Worm (Caenorhabditis elegans): ENCODE data around the gene C28H8.3.

Gene C28H8.3

DNA sequence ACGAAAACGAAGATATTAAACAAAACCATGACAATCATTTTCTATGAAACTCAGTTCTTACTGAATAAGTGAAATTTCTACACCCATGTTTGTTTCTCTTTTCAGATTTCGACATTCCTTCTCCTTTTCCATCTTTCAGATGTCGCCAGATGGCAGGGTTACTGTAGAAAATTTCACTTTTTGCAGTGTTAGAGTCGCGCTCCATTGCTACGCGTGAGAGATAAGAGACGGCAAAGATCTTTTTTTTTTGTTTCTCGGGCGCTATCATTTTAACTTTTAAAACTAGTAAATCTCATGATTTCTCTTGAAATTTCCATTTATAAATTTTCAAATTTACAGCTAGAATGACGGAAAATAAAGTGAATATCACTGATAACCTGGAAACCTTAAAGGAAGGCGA is 30.3 kb upstream of the C28H8.3 start, which contains the start of the genes mig-21 and F01F1.2:
Gene mig-21 (minus strand): TSS at position 166 of the 400 bp plus-strand sequence.
Gene F01F1.2 (plus strand): TSS at position 340 of the 400 bp plus-strand sequence.
- TF ChIP-seq W03F9.2 (tag; optimal IDR thresholded peaks at IDR 0.05) (no peak), him-1 (tag; optimal IDR thresholded peaks at IDR 0.05) (no peak), dao-5 (tag; optimal IDR thresholded peaks at IDR 0.05) (no peak)

DNA sequence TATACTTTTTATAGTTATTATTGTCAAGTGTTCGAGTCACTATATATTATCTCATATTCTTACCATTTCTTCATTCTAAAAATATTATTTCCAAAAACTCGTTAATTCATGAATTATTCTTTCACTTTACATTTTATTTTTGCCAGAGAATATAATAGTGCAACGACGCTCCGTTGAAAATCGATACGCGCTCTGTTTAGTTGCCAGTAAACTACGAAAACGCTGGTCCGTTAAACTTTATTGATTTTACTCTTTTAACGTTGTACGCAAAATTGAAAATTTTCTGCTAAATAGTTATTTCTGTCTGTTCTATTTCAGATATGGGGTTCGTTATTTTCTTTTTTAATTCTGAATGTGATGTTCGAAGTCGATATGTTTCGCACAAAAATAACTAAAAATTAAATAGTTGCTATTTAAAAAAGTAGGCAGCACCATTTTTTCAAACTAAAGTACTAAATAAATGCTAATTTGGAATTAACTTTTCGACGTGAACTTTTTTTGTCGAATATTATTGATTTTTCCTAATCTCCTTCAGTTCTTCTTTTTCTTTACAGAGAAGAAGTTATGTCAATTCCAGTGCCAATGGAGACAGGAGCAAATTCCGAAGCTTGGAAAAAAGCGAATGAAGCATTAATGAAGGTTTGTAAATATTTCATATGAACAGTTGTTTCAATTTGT is 29.1 kb upstream of the C28H8.3 start, which contains the start of gene hpo-10:
Gene hpo-10 (plus strand): TSS at position 199 of the 678 bp plus-strand sequence.
- TF ChIP-seq him-1 (tag; optimal IDR thresholded peaks at IDR 0.05) = no peak
- no peak for TF ChIP-seq W03F9.2 (tag; optimal IDR thresholded peaks at IDR 0.05)
- TF ChIP-seq dao-5 (tag; optimal IDR thresholded peaks at IDR 0.05) = no peak

DNA sequence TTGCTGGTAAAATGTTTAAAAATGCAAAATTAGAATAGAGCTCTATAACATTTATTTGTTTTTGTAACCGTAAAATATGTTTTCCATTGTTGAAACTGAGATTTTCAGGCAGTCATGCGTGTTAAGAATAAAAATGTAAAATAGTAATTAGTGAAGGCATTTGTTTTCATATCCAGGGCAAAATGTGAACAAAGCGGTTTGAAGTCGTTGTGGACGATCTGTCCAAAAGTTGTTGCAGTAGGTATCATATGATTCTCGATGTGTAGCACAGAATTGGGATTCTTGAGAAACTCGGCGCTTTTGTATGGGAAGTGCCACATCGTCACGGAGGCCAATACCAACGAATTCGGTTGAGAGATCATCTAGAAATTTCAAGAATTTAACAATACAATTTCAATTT is 26.2 kb upstream of the C28H8.3 start:
- TF ChIP-seq dao-5 (tag; optimal IDR thresholded peaks at IDR 0.05) (no peak), him-1 (tag; optimal IDR thresholded peaks at IDR 0.05) (no peak), W03F9.2 (tag; optimal IDR thresholded peaks at IDR 0.05) (no peak)

DNA sequence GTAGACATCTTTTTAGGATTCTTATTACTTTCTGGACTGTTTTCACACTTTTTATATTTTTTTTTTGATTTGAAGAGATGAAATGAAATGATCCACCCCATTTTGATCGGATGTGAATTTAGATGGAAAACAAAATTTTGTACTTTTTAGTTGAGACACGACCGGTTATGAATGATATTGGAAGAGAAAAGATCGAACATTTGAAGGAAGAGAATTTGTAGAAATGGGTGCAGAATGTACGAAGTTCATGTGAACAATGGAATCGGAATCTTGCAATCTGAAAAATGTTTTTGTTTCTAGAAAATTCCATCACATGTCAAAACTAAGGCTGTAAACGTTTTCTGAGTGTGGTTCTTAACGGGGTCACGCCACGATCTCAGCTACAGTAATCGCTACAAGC is 25.7 kb upstream of the C28H8.3 start, which contains the start of gene F01F1.14:
Gene F01F1.14 (minus strand): TSS at position 101 of the 400 bp plus-strand sequence.
- TF ChIP-seq W03F9.2 (tag; optimal IDR thresholded peaks at IDR 0.05) (no peak), dao-5 (tag; optimal IDR thresholded peaks at IDR 0.05) (no peak), him-1 (tag; optimal IDR thresholded peaks at IDR 0.05) (no peak)

DNA sequence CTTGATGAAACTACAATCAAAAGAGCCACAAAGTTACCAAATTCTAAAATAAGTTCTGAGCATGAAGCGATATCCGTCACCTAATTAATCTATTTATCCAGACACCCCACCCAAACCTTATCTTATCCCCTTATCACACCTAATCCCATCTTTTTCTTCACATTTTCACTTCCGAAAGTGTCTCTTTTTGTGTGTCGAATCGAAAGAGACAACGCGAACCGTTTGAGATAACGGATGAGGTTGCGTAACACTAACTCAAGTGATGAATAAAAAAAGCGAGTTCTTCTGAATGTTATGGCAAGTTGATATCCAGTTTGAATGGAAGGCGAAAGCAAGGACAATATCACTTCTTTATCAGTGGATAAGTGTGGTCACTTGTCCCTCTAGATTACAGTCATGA is 25.0 kb upstream of the C28H8.3 start:
- TF ChIP-seq W03F9.2 (tag; optimal IDR thresholded peaks at IDR 0.05) (no peak), dao-5 (tag; optimal IDR thresholded peaks at IDR 0.05) (no peak), him-1 (tag; optimal IDR thresholded peaks at IDR 0.05) (no peak)

DNA sequence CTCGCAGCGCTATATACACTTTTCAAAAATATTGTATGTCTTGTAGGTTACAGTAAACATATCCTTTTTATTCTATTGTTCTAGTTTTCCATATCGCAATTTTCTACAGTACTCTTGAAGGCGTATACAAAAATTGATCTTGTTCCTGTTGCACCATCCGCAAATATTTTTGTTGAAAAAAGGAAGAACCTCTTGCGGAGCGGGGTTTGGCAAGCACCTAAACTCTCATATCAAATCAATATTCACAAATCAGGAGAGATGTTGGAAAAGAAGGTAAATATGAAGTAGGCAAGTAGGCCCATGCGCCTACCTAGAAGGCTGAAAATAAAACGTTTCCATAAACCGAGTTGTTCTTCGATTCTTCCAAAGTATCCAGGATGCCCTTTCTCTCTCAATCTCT is 24.5 kb upstream of the C28H8.3 start, which contains the start of gene C28H8.5:
Gene C28H8.5 (plus strand): TSS at position 301 of the 400 bp plus-strand sequence.
- no peak for TF ChIP-seq dao-5 (tag; optimal IDR thresholded peaks at IDR 0.05)
- no peak for TF ChIP-seq W03F9.2 (tag; optimal IDR thresholded peaks at IDR 0.05)
- no peak for TF ChIP-seq him-1 (tag; optimal IDR thresholded peaks at IDR 0.05)

DNA sequence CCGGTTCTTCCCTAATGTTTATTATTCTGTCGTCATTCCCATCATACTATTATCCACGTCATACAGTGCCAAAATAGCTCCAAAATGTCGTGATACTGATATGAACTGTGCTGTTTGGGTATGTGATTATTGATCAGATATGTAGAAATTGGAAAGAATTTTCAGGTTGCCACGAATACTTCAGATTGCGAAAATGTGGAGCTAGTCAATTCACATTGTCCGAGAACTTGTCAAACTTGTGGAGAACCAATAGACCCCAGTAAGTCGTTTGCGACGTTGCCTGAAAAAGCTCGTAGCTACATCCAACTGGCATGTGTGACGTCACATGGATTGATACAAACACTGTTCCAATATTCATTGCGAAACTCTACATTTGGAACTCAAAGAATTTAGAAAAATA is 24.0 kb upstream of the C28H8.3 start:
- TF ChIP-seq W03F9.2 (tag; optimal IDR thresholded peaks at IDR 0.05) (no peak), dao-5 (tag; optimal IDR thresholded peaks at IDR 0.05) (no peak), him-1 (tag; optimal IDR thresholded peaks at IDR 0.05) (no peak)

DNA sequence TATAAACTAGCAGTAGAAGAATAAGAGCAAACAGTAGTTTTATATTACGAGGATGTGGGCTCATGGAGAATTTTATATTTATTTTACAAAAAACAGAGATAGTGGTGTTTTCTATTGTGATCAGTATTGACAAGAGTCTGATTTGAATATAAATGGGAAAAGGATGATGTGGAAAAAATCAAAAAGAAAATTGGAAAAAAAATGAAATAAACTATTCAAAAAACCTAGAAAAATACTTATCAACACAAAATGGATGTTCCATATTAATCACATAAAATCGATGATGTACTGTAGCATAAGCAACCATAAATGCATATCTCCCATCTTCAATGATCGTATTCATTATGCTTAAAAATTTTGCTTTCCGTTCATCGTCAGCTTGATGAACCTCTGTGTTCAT is 21.6 kb upstream of the C28H8.3 start, which contains the start of gene C28H8.7:
Gene C28H8.7 (minus strand): TSS at position 101 of the 400 bp plus-strand sequence.
- TF ChIP-seq W03F9.2 (tag; optimal IDR thresholded peaks at IDR 0.05) (no peak), dao-5 (tag; optimal IDR thresholded peaks at IDR 0.05) (no peak), him-1 (tag; optimal IDR thresholded peaks at IDR 0.05) (no peak)

DNA sequence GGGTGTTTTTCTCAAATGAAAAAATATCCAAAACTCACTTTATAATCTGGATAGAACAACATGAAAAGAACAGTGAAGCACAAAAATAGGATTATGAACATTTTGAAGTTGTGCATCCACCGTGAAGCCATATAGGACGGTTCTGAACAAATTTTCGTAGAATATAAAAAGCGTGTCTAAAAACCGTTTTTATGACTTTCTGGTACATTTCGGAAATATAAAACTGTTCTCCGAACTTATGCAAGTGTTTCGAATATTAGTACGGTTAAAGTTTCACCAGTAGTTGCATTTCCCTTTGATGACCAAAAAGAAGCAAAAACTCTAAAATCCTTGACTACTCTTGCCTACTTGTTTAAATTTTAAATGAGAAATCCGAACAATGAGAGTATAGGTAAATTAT is 19.8 kb upstream of the C28H8.3 start, which contains the start of gene C28H8.8:
Gene C28H8.8 (minus strand): TSS at position 101 of the 400 bp plus-strand sequence.
- TF ChIP-seq W03F9.2 (tag; optimal IDR thresholded peaks at IDR 0.05) = no peak
- TF ChIP-seq dao-5 (tag; optimal IDR thresholded peaks at IDR 0.05) = no peak
- TF ChIP-seq him-1 (tag; optimal IDR thresholded peaks at IDR 0.05) = no peak

DNA sequence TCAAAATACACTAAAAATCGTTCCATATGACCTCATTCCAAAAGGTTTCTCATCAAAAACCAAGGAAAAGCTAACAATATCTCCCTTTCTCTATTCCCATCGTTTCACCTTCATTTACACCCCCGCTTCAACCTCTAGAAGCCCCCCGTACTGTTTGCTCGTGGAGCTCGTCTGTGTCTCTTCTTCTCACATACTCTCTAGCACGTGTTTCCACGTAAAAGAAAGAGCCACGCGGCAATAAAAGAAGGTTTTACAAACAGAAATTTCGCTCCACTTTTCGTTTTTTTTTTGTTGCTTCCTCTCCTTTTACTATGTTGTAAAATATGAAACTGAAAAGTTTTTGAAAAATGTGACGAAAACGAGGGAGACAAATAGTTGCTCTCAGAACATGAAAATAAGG is 15.6 kb upstream of the C28H8.3 start:
- no peak for TF ChIP-seq W03F9.2 (tag; optimal IDR thresholded peaks at IDR 0.05)
- no peak for TF ChIP-seq dao-5 (tag; optimal IDR thresholded peaks at IDR 0.05)
- no peak for TF ChIP-seq him-1 (tag; optimal IDR thresholded peaks at IDR 0.05)

DNA sequence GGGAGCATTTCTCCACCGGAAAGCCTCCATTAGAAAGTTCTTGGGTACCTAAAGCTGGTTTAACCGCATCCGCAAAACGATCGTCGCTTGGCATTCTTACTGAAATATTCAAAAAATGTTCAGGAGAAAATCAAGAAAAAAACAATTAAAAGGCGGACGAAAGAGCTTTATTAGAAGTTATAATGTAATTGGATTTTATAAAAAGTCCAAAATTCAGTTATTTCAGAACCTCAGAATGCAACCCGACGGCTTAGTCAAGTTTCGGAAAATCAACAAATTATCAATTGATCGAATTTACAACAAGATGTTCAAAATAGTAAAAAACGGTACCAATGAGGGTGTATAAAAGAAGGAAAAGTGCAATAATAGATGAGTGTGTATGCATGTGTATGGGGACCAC is 12.6 kb upstream of the C28H8.3 start, which contains the start of gene pxl-1:
Gene pxl-1 (minus strand): TSS at position 101 of the 400 bp plus-strand sequence.
- no peak for TF ChIP-seq W03F9.2 (tag; optimal IDR thresholded peaks at IDR 0.05)
- no peak for TF ChIP-seq him-1 (tag; optimal IDR thresholded peaks at IDR 0.05)
- no peak for TF ChIP-seq dao-5 (tag; optimal IDR thresholded peaks at IDR 0.05)

DNA sequence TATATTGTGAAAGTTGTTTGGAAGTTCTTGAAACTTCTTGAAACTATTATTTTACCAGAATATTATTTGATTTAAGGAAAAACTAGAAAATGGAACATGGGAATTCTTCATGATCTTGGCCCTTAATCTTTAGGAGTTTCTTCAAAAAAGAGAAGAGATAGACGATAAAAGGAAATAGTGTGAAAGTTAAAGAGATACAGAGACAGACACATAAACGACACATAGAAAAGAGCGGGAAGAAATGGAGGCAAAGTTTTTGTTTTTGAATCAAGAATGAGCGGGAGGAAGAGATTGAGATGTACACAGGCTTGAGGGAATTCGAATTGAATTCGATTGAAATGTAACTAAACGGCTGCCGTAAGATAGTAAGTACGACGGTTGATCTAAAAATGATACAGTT is 11.0 kb upstream of the C28H8.3 start:
- no peak for TF ChIP-seq him-1 (tag; optimal IDR thresholded peaks at IDR 0.05)
- no peak for TF ChIP-seq dao-5 (tag; optimal IDR thresholded peaks at IDR 0.05)
- TF ChIP-seq W03F9.2 (tag; optimal IDR thresholded peaks at IDR 0.05) = no peak

DNA sequence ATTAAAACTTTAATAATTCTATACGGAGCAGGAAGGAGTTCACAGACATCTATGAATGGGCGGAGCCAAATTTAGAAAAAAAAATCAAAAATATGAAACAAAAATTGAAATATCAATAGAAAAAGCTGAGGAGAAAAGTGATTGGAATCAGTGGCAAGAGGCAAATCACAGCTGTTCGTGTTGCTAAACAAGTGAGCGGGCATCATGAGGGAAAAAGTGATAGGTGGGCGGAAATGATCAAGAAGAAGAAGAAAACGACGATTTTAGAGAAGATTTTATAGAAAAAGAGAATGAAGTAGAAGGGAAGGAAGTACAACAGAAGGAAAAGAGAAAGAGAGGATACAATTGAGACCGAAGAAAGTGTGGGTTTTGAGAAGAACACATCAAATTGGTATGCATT is 9.9 kb upstream of the C28H8.3 start:
- TF ChIP-seq dao-5 (tag; optimal IDR thresholded peaks at IDR 0.05) (no peak), W03F9.2 (tag; optimal IDR thresholded peaks at IDR 0.05) (no peak), him-1 (tag; optimal IDR thresholded peaks at IDR 0.05) (no peak)

DNA sequence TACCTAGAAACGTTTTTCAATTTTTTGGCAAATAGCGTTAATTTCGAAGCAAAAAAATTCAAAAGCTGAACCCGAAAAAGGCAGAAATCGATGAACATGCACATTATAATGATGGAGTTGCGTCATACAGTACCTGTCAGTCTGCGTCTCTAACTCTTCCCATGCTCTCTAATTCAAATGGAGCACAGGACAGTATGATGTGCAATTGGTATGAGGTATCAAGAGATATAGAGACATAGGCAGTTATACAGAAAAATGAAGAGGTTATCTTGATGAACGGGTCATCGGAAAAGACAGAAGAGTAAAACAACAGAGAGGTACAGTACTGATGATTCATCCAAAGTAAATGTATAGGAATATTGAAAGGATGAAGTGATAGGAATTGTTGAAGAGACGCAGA is 7.8 kb upstream of the C28H8.3 start:
- no peak for TF ChIP-seq dao-5 (tag; optimal IDR thresholded peaks at IDR 0.05)

DNA sequence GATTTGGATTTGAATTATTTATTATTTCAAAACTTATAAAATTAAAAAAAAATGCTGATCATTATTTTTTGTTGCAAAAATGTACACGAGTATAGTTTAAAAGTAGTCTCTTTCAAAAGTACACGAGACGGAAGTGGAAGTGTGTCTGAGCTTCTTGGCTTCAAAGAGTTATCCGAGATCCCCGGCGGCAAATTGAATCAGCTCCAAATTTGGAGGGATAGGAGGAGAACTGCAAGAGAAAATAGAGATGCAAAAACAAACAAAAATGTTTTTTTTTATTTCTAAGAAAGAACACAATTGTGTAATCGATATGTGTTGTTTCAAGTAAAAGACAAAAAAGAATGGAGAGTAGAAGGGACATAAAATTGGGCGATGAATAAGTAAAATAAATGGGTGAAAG is 5.9 kb upstream of the C28H8.3 start:
- no peak for TF ChIP-seq W03F9.2 (tag; optimal IDR thresholded peaks at IDR 0.05)
- TF ChIP-seq him-1 (tag; optimal IDR thresholded peaks at IDR 0.05) = no peak
- TF ChIP-seq dao-5 (tag; optimal IDR thresholded peaks at IDR 0.05) = no peak
